Fruit fly (Drosophila melanogaster) whole organism, larva: ENCODE results near the gene CG1889.

Source experiments
- noc ChIP-seq: fragments of 200-800 bp; sonication (Bioruptor generic); optimal IDR thresholded peaks from 3 replicates; lab custom pipeline; 2019; ENCODE audit warnings: missing biosample characterization, mild to moderate bottlenecking, missing genetic modification characterization, moderate library complexity

Gene CG1889

DNA sequence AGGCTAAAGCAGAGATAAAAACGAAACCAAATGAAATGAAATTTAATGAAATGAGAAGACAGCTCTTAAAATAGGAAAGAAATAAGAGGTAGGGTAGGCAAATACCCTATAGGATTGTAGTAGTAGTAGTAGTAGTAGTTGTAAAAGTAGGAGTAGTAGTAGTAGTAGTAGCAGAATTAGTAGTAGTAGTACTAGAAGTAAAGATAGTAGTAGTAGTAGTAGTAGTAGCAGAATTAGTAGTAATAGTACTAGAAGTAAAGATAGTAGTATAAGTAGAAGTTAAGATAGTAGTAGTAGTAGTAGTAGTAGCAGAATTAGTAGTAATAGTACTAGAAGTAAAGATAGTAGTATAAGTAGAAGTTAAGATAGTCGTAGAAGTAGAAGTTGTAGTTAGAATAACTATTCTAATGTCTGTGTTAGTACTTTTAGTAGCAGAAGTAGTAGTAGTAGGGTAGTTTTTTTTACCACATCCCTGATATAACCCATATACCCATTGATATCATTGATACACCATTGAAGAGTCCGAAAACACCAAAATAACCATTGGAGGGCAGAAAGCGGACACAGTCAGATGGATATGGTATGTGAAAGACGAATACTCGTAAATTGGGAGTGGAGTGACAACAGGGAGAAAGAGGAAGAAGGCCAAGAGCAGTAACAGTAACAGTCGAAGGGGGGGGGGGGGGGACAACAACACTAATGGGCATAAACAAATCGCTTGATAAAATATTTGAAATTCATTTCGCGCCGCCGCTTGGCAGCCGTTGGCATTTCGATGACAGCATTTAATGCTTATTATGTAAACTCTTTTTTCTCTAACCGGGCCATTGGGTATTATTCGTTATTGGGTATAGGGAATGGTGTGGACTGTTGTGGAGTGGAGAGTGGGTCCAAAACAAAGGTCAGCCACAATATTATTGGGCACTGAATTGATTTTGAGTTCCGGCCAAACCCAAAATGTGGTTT, 50.0 kb downstream of the CG1889 start:
- TF ChIP-seq noc (tag; lab: Kevin White, UChicago) = no peak
